Worm (Caenorhabditis elegans) whole organism, dauer: ENCODE results near the gene cul-1.
"Not testable (repeated sequence)": the region's sequence is repeated elsewhere in the genome, so short reads cannot be mapped to it uniquely, and the experiment has no call there.

Source experiments
- unc-62 ChIP-seq: sonication (generic microtip); optimal IDR thresholded peaks from 2 replicates; lab custom pipeline; 2017; ENCODE audit warnings: missing biosample characterization, missing genetic modification reagents, missing genetic modification characterization

Gene cul-1

ce11 chrIII:10470927-10471326 is at the start of gene cul-1:
Gene cul-1, plus strand, starts transcription at chrIII:10471237.
- TF ChIP-seq unc-62 (GFP tag; lab: Kevin White, UChicago) = no peak

ce11 chrIII:10421680-10422079 is 49.4 kb upstream of the cul-1 start:
- no peak for TF ChIP-seq unc-62 (GFP tag; lab: Kevin White, UChicago)

ce11 chrIII:10423906-10424305 is 47.1 kb upstream of the cul-1 start, which contains the start of gene M03C11.6:
Gene M03C11.6, minus strand, starts transcription at chrIII:10424006.
- TF ChIP-seq unc-62 (GFP tag; lab: Kevin White, UChicago) = no peak

ce11 chrIII:10427882-10428281 is 43.2 kb upstream of the cul-1 start, which contains the start of gene prp-3:
Gene prp-3, minus strand, starts transcription at chrIII:10427982.
- TF ChIP-seq unc-62 (GFP tag; lab: Kevin White, UChicago) = no peak

- TF ChIP-seq unc-62 (GFP tag; lab: Kevin White, UChicago) = no peak
Observed at ce11 chrIII:10432104-10432503, 38.9 kb upstream of the cul-1 start.

- not testable (repeated sequence) for TF ChIP-seq unc-62 (GFP tag; lab: Kevin White, UChicago)
Observed at ce11 chrIII:10435938-10436842, 34.8 kb upstream of the cul-1 start, which contains the start of the genes smrd-1 and enu-3.1. Gene smrd-1, minus strand, starts transcription at chrIII:10435988. Gene enu-3.1, plus strand, starts transcription at chrIII:10436276.

ce11 chrIII:10438780-10439179 is 32.3 kb upstream of the cul-1 start, which contains the start of gene H04D03.6:
Gene H04D03.6, minus strand, starts transcription at chrIII:10438880.
- not testable (repeated sequence) for TF ChIP-seq unc-62 (GFP tag; lab: Kevin White, UChicago)

ce11 chrIII:10442355-10443140 is 28.5 kb upstream of the cul-1 start, which contains the start of the genes H04D03.2 and ecps-2:
Gene H04D03.2, minus strand, starts transcription at chrIII:10442405.
Gene ecps-2, plus strand, starts transcription at chrIII:10443090.
- TF ChIP-seq unc-62 (GFP tag; lab: Kevin White, UChicago) = no peak

- no peak for TF ChIP-seq unc-62 (GFP tag; lab: Kevin White, UChicago)
Observed at ce11 chrIII:10446730-10447129, 24.3 kb upstream of the cul-1 start, which contains the start of gene H04D03.7. Gene H04D03.7, minus strand, starts transcription at chrIII:10446830.

- TF ChIP-seq unc-62 (GFP tag; lab: Kevin White, UChicago) = no peak
Observed at ce11 chrIII:10451012-10451411, 20.0 kb upstream of the cul-1 start, which contains the start of gene H04D03.4. Gene H04D03.4, minus strand, starts transcription at chrIII:10451112.

- TF ChIP-seq unc-62 (GFP tag; lab: Kevin White, UChicago) = no peak
Observed at ce11 chrIII:10460427-10461163, 10.4 kb upstream of the cul-1 start, which contains the start of gene ecps-1. Gene ecps-1, minus strand, starts transcription at chrIII:10460551.

ce11 chrIII:10461164-10461546 is 9.9 kb upstream of the cul-1 start, which contains the start of gene atx-2:
Gene atx-2, plus strand, starts transcription at chrIII:10461389.
- no peak for TF ChIP-seq unc-62 (GFP tag; lab: Kevin White, UChicago)

- TF ChIP-seq unc-62 (GFP tag; lab: Kevin White, UChicago) = no peak
Observed at ce11 chrIII:10462935-10463548, 8.0 kb upstream of the cul-1 start.

- TF ChIP-seq unc-62 (GFP tag; lab: Kevin White, UChicago) = no peak
Observed at ce11 chrIII:10463653-10464052, 7.4 kb upstream of the cul-1 start.
